Fruit fly (Drosophila melanogaster): Measurements from ENCODE around the gene Nepl8.
A peak's percentile ranks its signal among the peaks of the same experiment; 100 is the strongest.

The Nepl8 gene

dm6 chr2L:16526578-16526977 lies 38.6 kb downstream of the Nepl8 start:
- TF ChIP-seq eve (GFP tag; optimal IDR thresholded peaks at IDR 0.05) (peak in 1 of 2 experiments; percentile 74), Fer2 (tag; optimal IDR thresholded peaks at IDR 0.05) (no peak), zen (tag; optimal IDR thresholded peaks at IDR 0.05) (no peak), Elba2 (GFP tag; optimal IDR thresholded peaks at IDR 0.05) (no peak), psq (GFP tag; optimal IDR thresholded peaks at IDR 0.05) (no peak), CG6765 (GFP tag; optimal IDR thresholded peaks at IDR 0.05) (peak; percentile 35), Chrac-16 (GFP tag; optimal IDR thresholded peaks at IDR 0.05) (no peak), HHEX (GFP tag; optimal IDR thresholded peaks at IDR 0.05) (no peak), dm (GFP tag; optimal IDR thresholded peaks at IDR 0.05) (no peak), CG18599 (GFP tag; optimal IDR thresholded peaks at IDR 0.05) (peak; percentile 47), NFAT (GFP tag; IDR thresholded peaks at IDR 0.05) (no peak), CG17568 (GFP tag; optimal IDR thresholded peaks at IDR 0.05) (peak; percentile 7), CG12104 (GFP tag; optimal IDR thresholded peaks at IDR 0.05) (peak; percentile 8), CG2120 (GFP tag; optimal IDR thresholded peaks at IDR 0.05) (peak; percentile 7), CG13775 (GFP tag; optimal IDR thresholded peaks at IDR 0.05) (no peak), CG30403 (GFP tag; optimal IDR thresholded peaks at IDR 0.05) (peak; percentile 0), exex (tag; optimal IDR thresholded peaks at IDR 0.05) (no peak), Sox100B (GFP tag; optimal IDR thresholded peaks at IDR 0.05) (peak; percentile 43), scrt (GFP tag; optimal IDR thresholded peaks at IDR 0.05) (peak; percentile 16), CG2889 (GFP tag; IDR thresholded peaks at IDR 0.05) (no peak), CG15011 (GFP tag; optimal IDR thresholded peaks at IDR 0.05) (peak; percentile 32), tna (GFP tag; IDR thresholded peaks at IDR 0.05; ENCODE audit: partially characterized antibody) (no peak), chn (GFP tag; optimal IDR thresholded peaks at IDR 0.05) (no peak), CG7556 (GFP tag; optimal IDR thresholded peaks at IDR 0.05) (peak; percentile 5), slbo (GFP tag; IDR thresholded peaks at IDR 0.05) (0 out of 2 replicates have a peak, but pooled peaks have one; percentile 9), Dip3 (GFP tag; optimal IDR thresholded peaks at IDR 0.05) (peak; percentile 25), CG2678 (tag; optimal IDR thresholded peaks at IDR 0.05) (peak; percentile 15), ssp (GFP tag; IDR thresholded peaks at IDR 0.05) (no peak), Meics (GFP tag; optimal IDR thresholded peaks at IDR 0.05) (peak; percentile 34), Hmx (GFP tag; optimal IDR thresholded peaks at IDR 0.05) (no peak), CG9797 (GFP tag; optimal IDR thresholded peaks at IDR 0.05) (no peak), CG8478 (optimal IDR thresholded peaks at IDR 0.05) (no peak), gce (GFP tag; IDR thresholded peaks at IDR 0.05) (no peak), lilli (GFP tag; optimal IDR thresholded peaks at IDR 0.05) (peak; percentile 6), CG3281 (GFP tag; optimal IDR thresholded peaks at IDR 0.05) (peak; percentile 7), ham (GFP tag; IDR thresholded peaks at IDR 0.05) (no peak), Hr39 (optimal IDR thresholded peaks at IDR 0.05) (no peak), zf30C (GFP tag; optimal IDR thresholded peaks at IDR 0.05) (no peak), Sox102F (GFP tag; optimal IDR thresholded peaks at IDR 0.05) (no peak), ems (GFP tag; optimal IDR thresholded peaks at IDR 0.05) (no peak), CG1603 (tag; optimal IDR thresholded peaks at IDR 0.05) (no peak), vfl (GFP tag; optimal IDR thresholded peaks at IDR 0.05) (no peak)

DNA sequence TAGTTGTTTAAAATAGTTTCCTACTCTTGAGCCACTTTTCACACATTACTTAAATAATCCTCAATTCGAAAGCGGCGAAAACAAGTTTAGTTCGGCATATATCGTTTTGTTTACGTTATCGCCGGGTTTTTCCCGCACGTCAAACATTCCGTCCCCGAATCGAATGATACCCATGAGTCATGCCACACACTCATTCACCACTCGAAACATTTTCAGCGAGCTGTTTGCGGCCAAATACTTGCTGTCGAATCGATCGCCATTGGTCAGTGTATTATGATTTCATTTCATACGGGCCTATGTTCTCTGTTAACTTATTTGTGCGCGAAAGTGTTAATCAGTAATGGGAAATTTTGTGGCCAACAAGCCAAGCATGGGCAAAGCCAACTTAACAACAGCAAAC lies 40.5 kb downstream of the Nepl8 start:
- TF ChIP-seq CG2199 (GFP tag; IDR thresholded peaks at IDR 0.05) (0 out of 3 replicates have a peak, but pooled peaks have one; percentile 61), Atf6 (GFP tag; IDR thresholded peaks at IDR 0.05) (peak; percentile 19; the same call in 1 of the 2 replicates), chinmo (GFP tag; IDR thresholded peaks at IDR 0.05; ENCODE audit: partially characterized antibody) (0 out of 4 replicates have a peak, but pooled peaks have one; percentile 26), CG6791 (GFP tag; IDR thresholded peaks at IDR 0.05; ENCODE audit: partially characterized antibody) (no peak), sug (tag; optimal IDR thresholded peaks at IDR 0.05) (peak; percentile 10), exex (tag; optimal IDR thresholded peaks at IDR 0.05) (peak; percentile 17), CG34376 (GFP tag; optimal IDR thresholded peaks at IDR 0.05) (peak; percentile 26), Dip3 (GFP tag; optimal IDR thresholded peaks at IDR 0.05) (no peak), Nf-YC (tag; optimal IDR thresholded peaks at IDR 0.05) (peak; percentile 28), mirr (GFP tag; optimal IDR thresholded peaks at IDR 0.05) (peak; percentile 44), CG10543 (GFP tag; optimal IDR thresholded peaks at IDR 0.05) (peak; percentile 22), kay (GFP tag; optimal IDR thresholded peaks at IDR 0.05) (peak; percentile 69), amos (GFP tag; IDR thresholded peaks at IDR 0.05; ENCODE audit: partially characterized antibody) (no peak), Med (GFP tag) (no peak)

All from whole organism, embryonic.